Worm (Caenorhabditis elegans) whole organism, L2 larva: ENCODE results near the gene nas-1.

Experiments
- Y55F3AM.14 ChIP-seq: fragments of 200-800 bp; sonication (Bioruptor generic); optimal IDR thresholded peaks from 2 replicates; lab custom pipeline; 2018; ENCODE audit warnings: mild to moderate bottlenecking, missing genetic modification characterization, missing compliant biosample characterization
- fos-1 ChIP-seq: fragments of 150-350 bp; optimal IDR thresholded peaks from 2 replicates; lab custom pipeline; 2014; ENCODE audit warnings: missing biosample characterization, missing genetic modification characterization
- lin-13 ChIP-seq: fragments of 150-350 bp; optimal IDR thresholded peaks from 2 replicates; lab custom pipeline; 2014; ENCODE audit warnings: missing biosample characterization, missing genetic modification reagents, missing genetic modification characterization
- lin-39 ChIP-seq: fragments of 150-350 bp; optimal IDR thresholded peaks from 2 replicates; lab custom pipeline; 2014; ENCODE audit warnings: missing biosample characterization, missing genetic modification reagents, missing genetic modification characterization
- nhr-77 ChIP-seq: fragments of 150-350 bp; optimal IDR thresholded peaks from 2 replicates; lab custom pipeline; 2014; ENCODE audit warnings: missing biosample characterization, missing genetic modification characterization
- sma-9 ChIP-seq, 2 experiments: fragments of 150-350 bp in 1 of 2; sonication (generic microtip) in 1 of 2; optimal IDR thresholded peaks; 2 replicates each; lab custom pipeline; 2014 to 2016; ENCODE audit warnings: missing genetic modification characterization in 2 of 2, mild to moderate bottlenecking in 1 of 2, missing biosample characterization in 1 of 2, missing compliant biosample characterization in 1 of 2, missing genetic modification reagents in 1 of 2, moderate library complexity in 1 of 2
- unc-62 ChIP-seq: fragments of 150-350 bp; optimal IDR thresholded peaks from 2 replicates; lab custom pipeline; 2014; ENCODE audit warnings: missing biosample characterization, missing genetic modification reagents, missing genetic modification characterization
- zag-1 ChIP-seq: fragments of 150-350 bp; optimal IDR thresholded peaks from 2 replicates; lab custom pipeline; 2014; ENCODE audit warnings: missing biosample characterization, missing genetic modification characterization

DNA sequence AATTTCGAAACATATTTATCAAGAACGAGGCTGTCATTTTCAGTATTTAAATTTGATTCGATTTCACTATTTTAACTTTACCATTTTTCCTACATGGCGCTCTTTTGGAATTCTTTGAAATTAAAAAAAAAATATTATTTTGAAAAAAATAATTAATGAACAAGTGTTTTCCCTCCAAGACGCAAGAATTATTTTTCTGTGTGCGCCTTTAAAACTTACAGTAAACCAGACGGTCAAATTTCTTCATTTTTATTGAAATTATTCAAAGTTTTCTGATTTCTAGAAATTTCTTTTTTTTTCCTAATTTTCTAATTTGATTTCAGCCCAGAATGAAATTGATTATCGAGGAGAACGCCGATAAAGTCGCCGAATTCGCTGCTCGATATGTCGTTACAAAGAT, 16.5 kb upstream of the nas-1 start, which contains the start of gene T03F6.3:
- TF ChIP-seq nhr-77 (no peak), unc-62 (GFP tag; lab: Kevin White, UChicago) (no peak), Y55F3AM.14 (GFP tag; lab: Kevin White, UChicago) (no peak), zag-1 (tag; lab: Kevin White, UChicago) (no peak), lin-39 (no peak), sma-9 (GFP tag; optimal IDR thresholded peaks at IDR 0.05; lab: Kevin White, UChicago) (no peak), sma-9 (tag; optimal IDR thresholded peaks at IDR 0.05; lab: Kevin White, UChicago) (no peak), lin-13 (GFP tag; lab: Kevin White, UChicago) (no peak), fos-1 (tag; lab: Kevin White, UChicago) (no peak)
